Worm (Caenorhabditis elegans): ENCODE data around the gene cec-3.

- TF ChIP-seq zip-8 (tag; optimal IDR thresholded peaks at IDR 0.05) (no peak), pha-4 (tag; optimal IDR thresholded peaks at IDR 0.05) (no peak), nhr-28 (tag; optimal IDR thresholded peaks at IDR 0.05) (no peak), blmp-1 (tag; optimal IDR thresholded peaks at IDR 0.05) (no peak), ztf-11 (tag; optimal IDR thresholded peaks at IDR 0.05) (no peak), unc-62 (GFP tag; optimal IDR thresholded peaks at IDR 0.05) (no peak), nhr-12 (tag; optimal IDR thresholded peaks at IDR 0.05) (no peak), nhr-237 (tag; optimal IDR thresholded peaks at IDR 0.05) (no peak), nhr-76 (tag; optimal IDR thresholded peaks at IDR 0.05) (no peak), bed-3 (GFP tag; optimal IDR thresholded peaks at IDR 0.05) (no peak)
Measured at ce11 chrII:7806054-7806453, 51.3 kb downstream of the cec-3 start.

Measured in whole organism, mixed stage, embryonic.